Fruit fly (Drosophila melanogaster) whole organism, wandering third instar larva: ENCODE measurements around the gene CG3679.

Experiments used
- Abd-B ChIP-seq: fragments of >200 bp; optimal IDR thresholded peaks from 2 replicates; lab custom pipeline; 2017; ENCODE audit warnings: missing biosample characterization, missing genetic modification characterization
- CG32264 ChIP-seq: fragments of 200-800 bp; sonication (Bioruptor generic); optimal IDR thresholded peaks from 2 replicates; lab custom pipeline; 2016; ENCODE audit warnings: missing biosample characterization, missing genetic modification characterization
- CG9705 ChIP-seq: fragments of 200-800 bp; sonication (Bioruptor generic); optimal IDR thresholded peaks from 2 replicates; lab custom pipeline; 2018; ENCODE audit warnings: missing biosample characterization, mild to moderate bottlenecking, missing genetic modification characterization
- CrebA ChIP-seq: fragments of 200-800 bp; sonication (Bioruptor generic); optimal IDR thresholded peaks from 2 replicates; lab custom pipeline; 2016; ENCODE audit warnings: missing biosample characterization, mild to moderate bottlenecking, missing genetic modification characterization, borderline replicate concordance
- Dfd ChIP-seq: fragments of >200 bp; optimal IDR thresholded peaks from 2 replicates; lab custom pipeline; 2017; ENCODE audit warnings: missing biosample characterization, missing genetic modification characterization
- Dif ChIP-seq: fragments of 200-275, 200-300 bp; sonication (Bioruptor generic); optimal IDR thresholded peaks from 2 replicates; lab custom pipeline; 2018; ENCODE audit warnings: missing biosample characterization, missing genetic modification characterization; ENCODE audit not compliant: partially characterized antibody
- GATAd ChIP-seq: sonication (Bioruptor generic); optimal IDR thresholded peaks from 2 replicates; lab custom pipeline; 2016; ENCODE audit warnings: missing biosample characterization, missing genetic modification characterization
- HLH106 ChIP-seq: fragments of 200-800 bp; optimal IDR thresholded peaks from 3 replicates; lab custom pipeline; 2019; ENCODE audit warnings: missing biosample characterization, mild to moderate bottlenecking, missing genetic modification characterization, moderate library complexity
- Hnf4 ChIP-seq: fragments of 200-800 bp; sonication (Bioruptor generic); optimal IDR thresholded peaks from 2 replicates; lab custom pipeline; 2016; ENCODE audit warnings: missing biosample characterization, mild to moderate bottlenecking, missing genetic modification characterization
- Hr78 ChIP-seq: fragments of >200 bp; optimal IDR thresholded peaks from 2 replicates; lab custom pipeline; 2017; ENCODE audit warnings: missing biosample characterization, missing genetic modification characterization
- Hr83 ChIP-seq: fragments of 200-300 bp; sonication (Bioruptor generic); optimal IDR thresholded peaks from 2 replicates; lab custom pipeline; 2016; ENCODE audit warnings: missing biosample characterization, mild to moderate bottlenecking, missing genetic modification characterization, moderate library complexity; ENCODE audit not compliant: poor library complexity, severe bottlenecking
- Jra ChIP-seq: sonication (Bioruptor generic); optimal IDR thresholded peaks from 2 replicates; lab custom pipeline; 2016; ENCODE audit warnings: missing biosample characterization, missing genetic modification characterization
- Mio ChIP-seq: sonication (Bioruptor generic); optimal IDR thresholded peaks from 2 replicates; lab custom pipeline; 2016; ENCODE audit warnings: missing biosample characterization, missing genetic modification characterization
- Myc ChIP-seq: fragments of >200 bp; optimal IDR thresholded peaks from 2 replicates; lab custom pipeline; 2017
- N ChIP-seq: fragments of >200 bp; optimal IDR thresholded peaks from 2 replicates; lab custom pipeline; 2018; ENCODE audit warnings: missing biosample characterization, missing external identifiers, missing genetic modification characterization
- OdsH ChIP-seq: fragments of 200-800 bp; sonication (Bioruptor generic); optimal IDR thresholded peaks from 2 replicates; lab custom pipeline; 2016; ENCODE audit warnings: missing biosample characterization, mild to moderate bottlenecking, missing genetic modification characterization
- Rel ChIP-seq, 2 experiments: fragments of 200-800 bp; sonication (Bioruptor generic) in 1 of 2; optimal IDR thresholded peaks; 2 replicates in 1 of 2; 3 replicates in 1 of 2; lab custom pipeline; 2016 to 2019; ENCODE audit warnings: mild to moderate bottlenecking in 2 of 2, missing biosample characterization in 2 of 2, missing genetic modification characterization in 2 of 2, moderate library complexity in 1 of 2
- Sp1 ChIP-seq: fragments of 200-800 bp; sonication (Bioruptor generic); optimal IDR thresholded peaks from 3 replicates; lab custom pipeline; 2019; ENCODE audit warnings: missing biosample characterization, mild to moderate bottlenecking, missing genetic modification characterization, moderate library complexity
- Vsx2 ChIP-seq: fragments of 200-300, 225-300 bp; sonication (Bioruptor generic); optimal IDR thresholded peaks from 2 replicates; lab custom pipeline; 2018; ENCODE audit warnings: missing biosample characterization, missing genetic modification characterization; ENCODE audit not compliant: partially characterized antibody
- br ChIP-seq: fragments of 200-800 bp; sonication (Bioruptor generic); optimal IDR thresholded peaks from 2 replicates; lab custom pipeline; 2016; ENCODE audit warnings: missing biosample characterization, missing genetic modification characterization
- brk ChIP-seq: fragments of 200-800 bp; sonication (Bioruptor generic); optimal IDR thresholded peaks from 2 replicates; lab custom pipeline; 2016; ENCODE audit warnings: missing biosample characterization, mild to moderate bottlenecking, missing genetic modification characterization
- dl ChIP-seq, 2 experiments: fragments of 175-275, 200-275 bp in 1 of 2; fragments of 200-275 bp in 1 of 2; sonication (Bioruptor generic); optimal IDR thresholded peaks; lab custom pipeline; 2018; ENCODE audit warnings: mild to moderate bottlenecking in 2 of 2, missing biosample characterization in 2 of 2, missing genetic modification characterization in 2 of 2, moderate library complexity in 2 of 2; ENCODE audit not compliant: partially characterized antibody in 2 of 2, insufficient read depth in 1 of 2
- dmrt93B ChIP-seq: fragments of 200-800 bp; sonication (Bioruptor generic); optimal IDR thresholded peaks from 2 replicates; lab custom pipeline; 2018; ENCODE audit warnings: missing biosample characterization, mild to moderate bottlenecking, missing genetic modification characterization
- dsf ChIP-seq: sonication (Bioruptor generic); optimal IDR thresholded peaks from 2 replicates; lab custom pipeline; 2016; ENCODE audit warnings: missing biosample characterization, missing genetic modification characterization, borderline replicate concordance
- ey ChIP-seq: fragments of 200-800 bp; sonication (Bioruptor generic); optimal IDR thresholded peaks from 2 replicates; lab custom pipeline; 2016; ENCODE audit warnings: missing biosample characterization, missing genetic modification characterization
- foxo ChIP-seq, 2 experiments: fragments of 200-800 bp; sonication (Bioruptor generic); optimal IDR thresholded peaks; 2 replicates in 1 of 2; 3 replicates in 1 of 2; lab custom pipeline; 2016 to 2017; ENCODE audit warnings: missing biosample characterization in 2 of 2, missing genetic modification characterization in 2 of 2
- fru ChIP-seq: fragments of 200-800 bp; sonication (Bioruptor generic); optimal IDR thresholded peaks from 3 replicates; lab custom pipeline; 2016; ENCODE audit warnings: missing biosample characterization, mild to moderate bottlenecking, missing genetic modification characterization
- h ChIP-seq: fragments of 200-800 bp; sonication (Bioruptor generic); optimal IDR thresholded peaks from 3 replicates; lab custom pipeline; 2016; ENCODE audit warnings: missing biosample characterization, mild to moderate bottlenecking, missing genetic modification characterization
- jim ChIP-seq: fragments of 175-275, 200-325 bp; sonication (Bioruptor generic); optimal IDR thresholded peaks from 2 replicates; lab custom pipeline; 2016; ENCODE audit warnings: missing biosample characterization, mild to moderate bottlenecking, missing genetic modification characterization
- lola ChIP-seq: fragments of >200 bp; optimal IDR thresholded peaks from 2 replicates; lab custom pipeline; 2017; ENCODE audit warnings: missing biosample characterization, missing genetic modification characterization
- pan ChIP-seq: fragments of >200 bp; optimal IDR thresholded peaks from 2 replicates; lab custom pipeline; 2017
- psq ChIP-seq: fragments of 200-800 bp; sonication (Bioruptor generic); optimal IDR thresholded peaks from 3 replicates; lab custom pipeline; 2017; ENCODE audit warnings: missing biosample characterization, mild to moderate bottlenecking, missing genetic modification characterization, moderate library complexity
- rgr ChIP-seq: fragments of 200-800 bp; sonication (Bioruptor generic); optimal IDR thresholded peaks from 3 replicates; lab custom pipeline; 2016; ENCODE audit warnings: missing biosample characterization, mild to moderate bottlenecking, missing genetic modification characterization
- sage ChIP-seq: fragments of 200-800 bp; sonication (Bioruptor generic); optimal IDR thresholded peaks from 2 replicates; lab custom pipeline; 2016; ENCODE audit warnings: missing biosample characterization, mild to moderate bottlenecking, missing genetic modification characterization
- sv ChIP-seq: fragments of 200-800 bp; sonication (Bioruptor generic); optimal IDR thresholded peaks from 3 replicates; lab custom pipeline; 2016; ENCODE audit warnings: missing biosample characterization, missing genetic modification characterization
- tai ChIP-seq: sonication (Bioruptor generic); optimal IDR thresholded peaks from 2 replicates; lab custom pipeline; 2016; ENCODE audit warnings: missing biosample characterization, missing genetic modification characterization
- usp ChIP-seq: fragments of >200 bp; optimal IDR thresholded peaks from 2 replicates; lab custom pipeline; 2017; ENCODE audit warnings: missing biosample characterization, missing genetic modification characterization
- woc ChIP-seq: sonication (Bioruptor generic); optimal IDR thresholded peaks from 2 replicates; lab custom pipeline; 2016; ENCODE audit warnings: missing biosample characterization, mild to moderate bottlenecking, missing genetic modification characterization

CG3679 gene

dm6 chrX:16286083-16286666 lies 17.5 kb upstream of the CG3679 start, which contains the start of gene UQCR-14:
Gene UQCR-14 (plus strand): TSS chrX:16286288.
- peak; percentile 24 for TF ChIP-seq HLH106 (tag; lab: Kevin White, UChicago)
- TF ChIP-seq h (GFP tag; lab: Kevin White, UChicago): peak; percentile 53
- peak; percentile 26 for TF ChIP-seq Sp1 (GFP tag; lab: Kevin White, UChicago)
- TF ChIP-seq Hr83 (GFP tag; lab: Kevin White, UChicago): peak; percentile 70
- TF ChIP-seq Rel (GFP tag; optimal IDR thresholded peaks at IDR 0.05; lab: Kevin White, UChicago): no peak
- peak; percentile 18 for TF ChIP-seq Rel (tag; optimal IDR thresholded peaks at IDR 0.05; lab: Kevin White, UChicago)
- no peak for TF ChIP-seq sage (GFP tag; lab: Kevin White, UChicago)
- TF ChIP-seq br (GFP tag; lab: Kevin White, UChicago): peak; percentile 25
- no peak for TF ChIP-seq jim (GFP tag; lab: Kevin White, UChicago)
- TF ChIP-seq Hnf4: peak; percentile 49
- TF ChIP-seq foxo (GFP tag; optimal IDR thresholded peaks at IDR 0.05; lab: Kevin White, UChicago): peak in 1 of 2 experiments; percentile 42
- peak; percentile 55 for TF ChIP-seq Jra (GFP tag; lab: Kevin White, UChicago)
- TF ChIP-seq tai (GFP tag; lab: Kevin White, UChicago): peak; percentile 59
- no peak for TF ChIP-seq ey (GFP tag; lab: Kevin White, UChicago)
- peak; percentile 27 for TF ChIP-seq woc (GFP tag; lab: Kevin White, UChicago)
- TF ChIP-seq rgr (GFP tag; lab: Kevin White, UChicago): peak; percentile 58
- peak; percentile 15 for TF ChIP-seq dsf (GFP tag; lab: Kevin White, UChicago)

dm6 chrX:16288492-16288964 lies 15.1 kb upstream of the CG3679 start, which contains the start of the genes CG32576 and caz:
Gene CG32576 (minus strand): TSS chrX:16288533.
Gene caz (plus strand): TSS chrX:16288810.
- peak; percentile 67 for TF ChIP-seq h (GFP tag; lab: Kevin White, UChicago)
- TF ChIP-seq usp: no peak
- TF ChIP-seq tai (GFP tag; lab: Kevin White, UChicago): peak; percentile 72
- TF ChIP-seq lola (GFP tag; lab: Kevin White, UChicago): no peak
- TF ChIP-seq Sp1 (GFP tag; lab: Kevin White, UChicago): peak; percentile 48
- no peak for TF ChIP-seq Mio (GFP tag; lab: Kevin White, UChicago)
- TF ChIP-seq Hr78: no peak
- TF ChIP-seq ey (GFP tag; lab: Kevin White, UChicago): no peak
- TF ChIP-seq Hr83 (GFP tag; lab: Kevin White, UChicago): no peak
- TF ChIP-seq jim (GFP tag; lab: Kevin White, UChicago): no peak
- TF ChIP-seq br (GFP tag; lab: Kevin White, UChicago): peak; percentile 41
- TF ChIP-seq psq: peak; percentile 47
- TF ChIP-seq HLH106 (tag; lab: Kevin White, UChicago): peak; percentile 52
- no peak for TF ChIP-seq N (GFP tag; lab: Kevin White, UChicago)
- peak; percentile 5 for TF ChIP-seq dsf (GFP tag; lab: Kevin White, UChicago)
- TF ChIP-seq CG32264: no peak
- TF ChIP-seq Rel (GFP tag; optimal IDR thresholded peaks at IDR 0.05; lab: Kevin White, UChicago): no peak
- TF ChIP-seq Rel (tag; optimal IDR thresholded peaks at IDR 0.05; lab: Kevin White, UChicago): peak; percentile 25
- no peak for TF ChIP-seq Dif (GFP tag; lab: Kevin White, UChicago)
- TF ChIP-seq Vsx2 (GFP tag; lab: Kevin White, UChicago): no peak
- peak; percentile 13 for TF ChIP-seq Myc (lab: Kevin White, UChicago)
- peak; percentile 8 for TF ChIP-seq woc (GFP tag; lab: Kevin White, UChicago)
- peak; percentile 50 for TF ChIP-seq OdsH (GFP tag; lab: Kevin White, UChicago)
- TF ChIP-seq brk: peak; percentile 33
- TF ChIP-seq sv: no peak
- no peak for TF ChIP-seq dl (GFP tag; optimal IDR thresholded peaks at IDR 0.05; lab: Kevin White, UChicago; ENCODE audit: insufficient read depth in 1 of 2, partially characterized antibody in 2 of 2)
- TF ChIP-seq pan: no peak
- no peak for TF ChIP-seq CrebA
- no peak for TF ChIP-seq Abd-B (GFP tag; lab: Kevin White, UChicago)
- TF ChIP-seq GATAd (GFP tag; lab: Kevin White, UChicago): peak; percentile 49
- TF ChIP-seq Dfd: no peak
- peak; percentile 63 for TF ChIP-seq Hnf4
- peak in 1 of 2 experiments; percentile 60 for TF ChIP-seq foxo (GFP tag; optimal IDR thresholded peaks at IDR 0.05; lab: Kevin White, UChicago)
- TF ChIP-seq CG9705 (GFP tag; lab: Kevin White, UChicago): peak; percentile 40
- peak; percentile 41 for TF ChIP-seq sage (GFP tag; lab: Kevin White, UChicago)
- TF ChIP-seq rgr (GFP tag; lab: Kevin White, UChicago): peak; percentile 59
- TF ChIP-seq dmrt93B: no peak
- TF ChIP-seq Jra (GFP tag; lab: Kevin White, UChicago): peak; percentile 29
- TF ChIP-seq fru (GFP tag; lab: Kevin White, UChicago): no peak
